Worm (Caenorhabditis elegans): Measurements from ENCODE around the gene F43D2.6.

DNA sequence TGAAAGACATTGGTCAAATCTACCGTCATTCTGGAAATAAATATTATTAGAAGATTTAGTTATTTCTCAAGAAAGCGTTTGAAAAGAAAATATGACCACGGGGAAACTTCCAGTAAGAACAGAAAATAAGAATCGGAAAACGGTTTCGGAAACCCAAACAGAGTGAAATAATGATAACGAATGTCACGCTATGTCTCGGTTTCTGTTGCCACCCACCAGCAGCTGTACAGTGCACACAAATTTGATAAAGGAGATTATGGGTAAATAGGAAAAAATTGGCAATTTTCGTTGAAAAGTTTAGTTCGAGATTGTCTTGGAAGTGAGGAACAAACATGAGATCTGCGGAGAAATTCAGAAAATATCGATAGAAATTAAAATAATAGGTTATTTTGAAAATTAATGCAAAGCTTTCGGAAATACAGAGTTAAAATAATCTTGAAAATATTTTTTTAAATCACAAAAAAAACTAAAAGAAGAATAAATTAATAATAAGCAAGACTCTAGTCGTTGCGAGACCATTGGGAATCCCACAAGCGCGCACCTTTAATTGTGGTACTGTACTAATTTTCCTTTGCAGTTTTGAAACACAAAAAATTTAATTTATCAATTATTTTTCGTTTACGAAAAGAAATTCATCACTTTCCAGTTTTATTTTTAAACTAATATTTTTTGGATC, 37.8 kb downstream of the F43D2.6 start, which contains the start of gene pes-9:
- TF ChIP-seq hmg-4 (GFP tag; optimal IDR thresholded peaks at IDR 0.05) (no peak), ama-1 (optimal IDR thresholded peaks at IDR 0.05) (no peak), F13C5.2 (tag; optimal IDR thresholded peaks at IDR 0.05) (no peak), sea-1 (GFP tag; conservative IDR thresholded peaks at IDR 0.05) (no peak), scrt-1 (GFP tag; IDR thresholded peaks at IDR 0.05) (no peak), pes-1 (GFP tag; IDR thresholded peaks at IDR 0.05) (no peak), flt-1 (GFP tag; IDR thresholded peaks at IDR 0.05) (no peak), tbx-37 (GFP tag; conservative IDR thresholded peaks at IDR 0.05) (no peak), aly-1 (tag; optimal IDR thresholded peaks at IDR 0.05) (no peak), B0310.2 (tag; optimal IDR thresholded peaks at IDR 0.05) (no peak), tbx-11 (GFP tag; IDR thresholded peaks at IDR 0.05) (no peak), ets-7 (tag; optimal IDR thresholded peaks at IDR 0.05) (no peak), ceh-13 (GFP tag; optimal IDR thresholded peaks at IDR 0.05) (no peak), tra-4 (tag; optimal IDR thresholded peaks at IDR 0.05) (no peak)

Measured in whole organism, early embryonic.